Worm (Caenorhabditis elegans): ENCODE results near the gene Y59H11AR.3.

Gene Y59H11AR.3

DNA sequence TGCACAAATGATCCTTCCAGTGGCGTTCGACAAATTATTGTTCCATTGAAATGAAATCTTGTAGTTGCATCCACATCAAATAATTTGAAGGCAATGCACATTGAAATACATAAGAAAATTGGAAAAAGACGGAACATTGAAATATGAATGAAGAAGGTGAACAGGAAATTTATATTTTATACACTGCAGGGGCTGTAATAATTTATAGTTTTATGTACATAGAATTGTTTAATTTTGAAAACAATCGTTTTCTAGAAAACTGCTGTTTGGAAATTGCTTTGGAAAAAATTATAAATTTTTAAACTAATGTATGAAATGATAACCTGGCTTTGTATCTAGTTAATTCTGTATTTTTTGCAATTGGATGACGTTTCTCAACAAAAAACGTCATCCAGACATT lies at the start of gene Y59H11AR.3:
Y59H11AR.3 (minus strand) TSS at position 101 of the 400 bp plus-strand sequence.
- TF ChIP-seq tbx-2 (tag; optimal IDR thresholded peaks at IDR 0.05) (no peak), ceh-19 (GFP tag; optimal IDR thresholded peaks at IDR 0.05) (no peak), fkh-10 (GFP tag; optimal IDR thresholded peaks at IDR 0.05) (no peak), ztf-16 (tag; optimal IDR thresholded peaks at IDR 0.05) (no peak), hlh-30 (tag; optimal IDR thresholded peaks at IDR 0.05; ENCODE audit: insufficient read depth) (no peak), C08G9.2 (tag; optimal IDR thresholded peaks at IDR 0.05) (no peak), ceh-22 (tag; optimal IDR thresholded peaks at IDR 0.05) (no peak), unc-3 (GFP tag; conservative IDR thresholded peaks at IDR 0.05) (no peak), unc-3 (tag; optimal IDR thresholded peaks at IDR 0.05) (no peak), ahr-1 (tag; optimal IDR thresholded peaks at IDR 0.05) (no peak), lin-11 (tag; optimal IDR thresholded peaks at IDR 0.05) (no peak), zip-5 (tag; optimal IDR thresholded peaks at IDR 0.05) (no peak), ref-2 (tag; optimal IDR thresholded peaks at IDR 0.05) (no peak), nfya-1 (tag; optimal IDR thresholded peaks at IDR 0.05) (no peak), ceh-2 (tag; optimal IDR thresholded peaks at IDR 0.05) (no peak)

DNA sequence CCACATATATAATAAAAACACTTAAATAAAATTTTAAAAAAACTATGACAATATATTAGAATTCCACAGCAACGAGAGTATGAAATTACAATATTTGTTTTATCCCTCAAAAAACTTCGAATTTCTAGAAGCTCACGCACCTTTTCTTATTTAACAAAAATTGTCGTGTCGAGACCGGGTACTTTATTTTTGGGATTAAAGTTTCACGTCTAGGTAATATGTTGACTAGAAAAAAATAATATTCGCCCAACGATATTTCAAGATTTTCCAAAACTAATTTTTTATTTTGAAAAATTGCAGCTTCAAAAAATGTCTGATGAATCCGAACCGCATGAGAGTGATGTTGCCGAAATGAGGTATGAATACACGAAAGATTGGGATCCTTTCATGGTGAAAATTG lies 49.2 kb upstream of the Y59H11AR.3 start, which contains the start of gene C49C8.3:
C49C8.3 (plus strand) TSS at position 301 of the 400 bp plus-strand sequence.
- no peak for TF ChIP-seq hlh-6 (tag; optimal IDR thresholded peaks at IDR 0.05)
- no peak for TF ChIP-seq hlh-15 (tag; optimal IDR thresholded peaks at IDR 0.05)
- no peak for TF ChIP-seq ceh-14 (tag; optimal IDR thresholded peaks at IDR 0.05)
- TF ChIP-seq ceh-2 (tag; optimal IDR thresholded peaks at IDR 0.05), result no peak
- TF ChIP-seq nhr-232 (tag; optimal IDR thresholded peaks at IDR 0.05), result no peak
- TF ChIP-seq C38D4.7 (GFP tag; optimal IDR thresholded peaks at IDR 0.05), result no peak
- TF ChIP-seq zip-5 (tag; optimal IDR thresholded peaks at IDR 0.05), result no peak
- TF ChIP-seq sox-4 (tag; optimal IDR thresholded peaks at IDR 0.05), result no peak
- TF ChIP-seq lim-6 (tag; optimal IDR thresholded peaks at IDR 0.05), result no peak

DNA sequence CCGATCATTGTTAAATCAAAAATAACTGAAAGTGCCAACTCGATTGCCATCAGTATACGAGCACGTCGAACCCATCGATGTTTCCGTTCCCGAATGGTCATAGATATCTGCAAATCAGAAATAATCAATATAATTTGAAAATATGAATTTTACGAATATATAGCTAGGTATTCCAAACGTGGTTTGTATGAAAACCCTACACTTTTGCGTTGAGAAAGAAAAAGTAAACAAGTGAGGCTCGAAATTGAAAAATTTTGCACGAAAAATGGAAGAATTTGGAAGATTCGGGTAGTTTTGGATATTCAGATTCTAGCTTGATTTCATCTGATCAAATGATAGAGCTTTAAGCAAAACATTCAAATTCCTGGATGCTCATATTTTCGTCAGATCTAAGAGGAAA lies 43.5 kb upstream of the Y59H11AR.3 start, which contains the start of gene F42A9.9:
F42A9.9 (minus strand) TSS at position 101 of the 400 bp plus-strand sequence.
- TF ChIP-seq pqm-1 (tag; optimal IDR thresholded peaks at IDR 0.05), result no peak

DNA sequence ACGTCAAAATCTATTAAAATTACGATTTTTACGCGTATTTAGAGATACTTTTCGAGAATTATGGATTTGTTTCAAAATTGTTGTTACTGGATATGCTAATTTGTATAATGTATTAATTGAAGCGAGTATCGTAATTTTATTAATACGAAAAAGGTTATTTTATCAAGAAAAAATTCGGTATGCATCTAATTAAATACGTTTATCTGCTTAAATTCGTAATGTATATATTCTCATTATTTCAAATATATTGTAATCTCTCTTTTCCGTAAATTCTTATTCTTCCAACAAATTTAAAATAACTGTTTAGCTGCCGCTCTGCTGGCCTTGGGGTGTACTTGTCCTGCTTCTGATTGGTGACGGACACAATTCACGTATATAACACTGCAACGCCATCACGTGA lies 35.8 kb upstream of the Y59H11AR.3 start, which contains the start of gene dgk-4:
dgk-4 (plus strand) TSS at position 301 of the 400 bp plus-strand sequence.
- TF ChIP-seq ceh-45 (GFP tag; IDR thresholded peaks at IDR 0.05) (no peak), nhr-11 (tag; optimal IDR thresholded peaks at IDR 0.05) (no peak), mec-3 (tag; optimal IDR thresholded peaks at IDR 0.05; ENCODE audit: borderline replicate concordance) (no peak)

DNA sequence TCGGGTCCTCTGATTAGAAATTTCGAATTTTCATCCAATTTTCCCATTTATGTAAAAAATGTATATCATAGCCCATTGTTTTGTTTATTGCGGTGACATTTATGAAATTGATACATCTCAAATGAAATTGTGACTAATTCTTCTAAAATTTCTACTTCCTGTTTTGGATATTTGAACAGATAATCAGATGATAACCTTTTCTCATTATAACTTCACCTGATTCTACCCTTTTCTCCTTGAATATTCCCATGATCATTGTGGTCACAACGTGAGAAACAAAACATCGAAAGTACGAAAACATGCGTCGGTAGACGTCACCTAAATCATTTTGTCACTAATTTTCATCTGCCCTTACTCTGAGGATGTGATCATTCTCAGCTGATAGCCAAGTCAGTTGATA lies 35.0 kb upstream of the Y59H11AR.3 start:
- TF ChIP-seq ceh-19 (GFP tag; optimal IDR thresholded peaks at IDR 0.05), result no peak

DNA sequence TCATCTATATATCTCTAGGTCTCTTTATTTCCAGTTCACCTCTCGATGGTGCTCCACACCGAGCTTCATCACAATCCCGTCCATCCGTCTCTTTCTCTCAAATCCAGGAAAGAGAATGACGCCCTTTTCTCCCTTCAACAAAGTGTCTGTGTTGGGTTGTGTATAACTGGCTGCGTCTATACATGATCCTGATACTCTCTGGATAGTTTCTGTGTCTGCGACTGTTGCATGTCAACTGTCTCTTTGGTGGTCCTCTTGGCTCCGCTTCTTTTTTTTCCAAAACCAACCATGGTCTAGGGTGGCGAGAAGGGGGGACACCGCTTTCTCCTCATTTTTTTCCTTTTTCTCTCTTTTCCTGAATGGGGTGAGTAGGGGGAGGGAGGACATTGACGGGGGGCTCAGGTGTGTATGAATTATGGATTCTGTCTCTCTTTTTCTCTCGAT lies 34.4 kb upstream of the Y59H11AR.3 start:
- TF ChIP-seq ttx-3 (tag; optimal IDR thresholded peaks at IDR 0.05) (no peak), madf-2 (tag; optimal IDR thresholded peaks at IDR 0.05) (peak; percentile 11), ceh-2 (tag; optimal IDR thresholded peaks at IDR 0.05) (no peak), mec-3 (tag; optimal IDR thresholded peaks at IDR 0.05; ENCODE audit: borderline replicate concordance) (no peak), T23F11.4 (GFP tag; optimal IDR thresholded peaks at IDR 0.05) (no peak), ceh-18 (tag; optimal IDR thresholded peaks at IDR 0.05) (peak; percentile 62), pha-2 (tag; optimal IDR thresholded peaks at IDR 0.05) (no peak), unc-55 (GFP tag; optimal IDR thresholded peaks at IDR 0.05) (peak; percentile 86), tbx-2 (tag; optimal IDR thresholded peaks at IDR 0.05) (peak; percentile 37), ceh-6 (GFP tag; optimal IDR thresholded peaks at IDR 0.05) (no peak), unc-42 (tag; optimal IDR thresholded peaks at IDR 0.05) (peak; percentile 22), hlh-15 (tag; optimal IDR thresholded peaks at IDR 0.05) (no peak), ceh-19 (GFP tag; optimal IDR thresholded peaks at IDR 0.05) (peak; percentile 37), ceh-31 (tag; optimal IDR thresholded peaks at IDR 0.05) (peak; percentile 68), lim-6 (tag; optimal IDR thresholded peaks at IDR 0.05) (peak; percentile 12), nfya-1 (tag; optimal IDR thresholded peaks at IDR 0.05) (peak; percentile 64)

All from whole organism, late embryonic.